Worm (Caenorhabditis elegans): ENCODE results near the gene srbc-36.

The srbc-36 gene

ce11 chrV:3505745-3506144, 15.4 kb upstream of the srbc-36 start:
- TF ChIP-seq php-3 (GFP tag; IDR thresholded peaks at IDR 0.05) (peak; percentile 79; the same call in 1 of the 2 replicates), lin-1 (GFP tag; IDR thresholded peaks at IDR 0.05) (peak; percentile 55; the same call in 1 of the 2 replicates), nhr-41 (GFP tag; IDR thresholded peaks at IDR 0.05) (0 out of 2 replicates have a peak, but pooled peaks have one; percentile 22), nhr-28 (tag; optimal IDR thresholded peaks at IDR 0.05) (peak; percentile 100), dve-1 (tag; optimal IDR thresholded peaks at IDR 0.05; ENCODE audit: insufficient read depth) (peak; percentile 89), mdl-1 (tag; optimal IDR thresholded peaks at IDR 0.05) (peak in 1 of 2 experiments; percentile 44), nhr-48 (tag; optimal IDR thresholded peaks at IDR 0.05) (peak; percentile 63), dmd-6 (GFP tag; IDR thresholded peaks at IDR 0.05) (peak; percentile 98), nhr-102 (tag; optimal IDR thresholded peaks at IDR 0.05) (no peak), pqm-1 (tag; optimal IDR thresholded peaks at IDR 0.05) (peak; percentile 78), tra-1 (GFP tag; IDR thresholded peaks at IDR 0.05) (peak; percentile 60; the same call in 1 of the 2 replicates), nhr-77 (tag; optimal IDR thresholded peaks at IDR 0.05) (peak; percentile 78), hlh-11 (tag; optimal IDR thresholded peaks at IDR 0.05) (peak; percentile 77), sdz-12 (GFP tag; optimal IDR thresholded peaks at IDR 0.05) (no peak), ces-1 (GFP tag; optimal IDR thresholded peaks at IDR 0.05) (no peak), hlh-30 (tag; optimal IDR thresholded peaks at IDR 0.05; ENCODE audit: insufficient read depth) (peak; percentile 69), T20F7.1 (GFP tag; optimal IDR thresholded peaks at IDR 0.05) (peak; percentile 72), daf-16 (GFP tag; optimal IDR thresholded peaks at IDR 0.05) (peak in 1 of 2 experiments; percentile 47), daf-16 (tag; optimal IDR thresholded peaks at IDR 0.05) (peak; percentile 82), Y48G9A.11 (GFP tag; IDR thresholded peaks at IDR 0.05) (no peak)

- TF ChIP-seq fkh-10 (GFP tag; optimal IDR thresholded peaks at IDR 0.05): no peak
Observed at ce11 chrV:3502038-3502437, 11.7 kb upstream of the srbc-36 start, which contains the start of the genes C07G3.8 and C07G3.10. Gene C07G3.8, minus strand, starts transcription at chrV:3502138. Gene C07G3.10, plus strand, starts transcription at chrV:3502307.

- TF ChIP-seq lin-15B (tag; optimal IDR thresholded peaks at IDR 0.05) (no peak), daf-12 (tag; optimal IDR thresholded peaks at IDR 0.05) (no peak), madf-5 (GFP tag; IDR thresholded peaks at IDR 0.05) (no peak), ztf-11 (tag; optimal IDR thresholded peaks at IDR 0.05) (no peak)
Observed at ce11 chrV:3496880-3497279, 6.5 kb upstream of the srbc-36 start, which contains the start of gene C07G3.15. Gene C07G3.15, minus strand, starts transcription at chrV:3496980.

- TF ChIP-seq nhr-6 (tag; optimal IDR thresholded peaks at IDR 0.05) (no peak), nhr-77 (tag; optimal IDR thresholded peaks at IDR 0.05) (no peak), duxl-1 (tag; optimal IDR thresholded peaks at IDR 0.05; ENCODE audit: poor library complexity) (no peak), Y48G9A.11 (GFP tag; IDR thresholded peaks at IDR 0.05) (no peak), rbr-2 (tag; optimal IDR thresholded peaks at IDR 0.05) (no peak), lin-29 (GFP tag; IDR thresholded peaks at IDR 0.05) (no peak), skn-1 (tag; optimal IDR thresholded peaks at IDR 0.05) (no peak), nhr-11 (tag; optimal IDR thresholded peaks at IDR 0.05) (no peak), hmg-1.1 (GFP tag; IDR thresholded peaks at IDR 0.05) (no peak), php-3 (GFP tag; IDR thresholded peaks at IDR 0.05) (no peak), fos-1 (tag; optimal IDR thresholded peaks at IDR 0.05) (no peak), nhr-111 (GFP tag; optimal IDR thresholded peaks at IDR 0.05) (no peak), aha-1 (tag) (no peak), nhr-237 (tag; optimal IDR thresholded peaks at IDR 0.05) (no peak), F26F4.8 (GFP tag; conservative IDR thresholded peaks at IDR 0.05) (no peak), ZK546.5 (tag; optimal IDR thresholded peaks at IDR 0.05) (no peak), ces-1 (GFP tag; optimal IDR thresholded peaks at IDR 0.05) (no peak), lin-13 (GFP tag; optimal IDR thresholded peaks at IDR 0.05) (no peak), nhr-10 (tag; optimal IDR thresholded peaks at IDR 0.05) (no peak), nhr-25 (tag; optimal IDR thresholded peaks at IDR 0.05; ENCODE audit: borderline replicate concordance, insufficient read depth) (no peak)
Observed at ce11 chrV:3486857-3487256, 3.5 kb downstream of the srbc-36 start, which contains the start of gene srbc-32. Gene srbc-32, minus strand, starts transcription at chrV:3486957.

Data from whole organism, L4 larva.